Fruit fly (Drosophila melanogaster): ENCODE measurements around the gene CG31360.

DNA sequence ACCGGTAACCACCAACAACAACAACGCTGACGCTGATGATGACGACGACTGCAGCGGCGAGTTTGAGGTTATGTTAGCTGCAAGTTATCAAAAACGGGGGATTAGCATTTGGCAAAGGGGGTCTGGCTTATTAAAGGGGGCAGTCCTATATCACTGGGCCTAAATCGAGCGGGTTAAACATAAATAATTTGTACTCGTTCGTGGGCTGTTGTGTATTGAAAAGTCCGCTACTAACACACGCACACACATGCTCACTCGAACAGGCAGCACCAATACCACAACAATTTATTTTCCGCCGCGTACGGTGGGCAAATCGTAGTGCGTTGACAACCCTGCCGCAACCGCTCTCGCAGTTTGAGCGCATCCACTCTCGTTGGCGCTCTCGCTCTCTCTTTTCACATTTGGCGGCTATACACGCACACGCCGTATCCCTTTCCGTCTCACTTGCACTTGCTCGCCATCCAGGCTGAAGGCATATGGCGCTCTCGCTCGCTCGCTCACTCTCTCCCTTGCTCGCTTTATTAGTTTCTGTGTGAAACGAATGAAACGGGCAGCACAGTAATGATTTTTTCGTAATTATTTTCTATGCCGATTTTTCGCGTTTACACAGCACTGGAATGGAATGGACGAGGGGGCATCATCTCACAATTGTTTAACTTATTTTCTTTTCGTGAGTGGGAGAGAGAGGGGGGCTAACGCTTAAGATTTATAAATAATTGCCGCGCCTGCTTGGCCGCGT is 32.1 kb downstream of the CG31360 start:
- TF ChIP-seq CG14655 (GFP tag; optimal IDR thresholded peaks at IDR 0.05) (no peak), CG9948 (tag; optimal IDR thresholded peaks at IDR 0.05) (no peak)
